Fruit fly (Drosophila melanogaster) whole organism, embryonic: ENCODE data around the gene Grip91.

Experiments
- Abd-B ChIP-seq: fragments of 200-800 bp; sonication (Bioruptor generic); optimal IDR thresholded peaks from 2 replicates; lab custom pipeline; 2018; ENCODE audit warnings: missing biosample characterization, mild to moderate bottlenecking, missing genetic modification characterization, moderate library complexity
- Adf1 ChIP-seq: fragments of 200-800 bp; sonication (Bioruptor generic); IDR thresholded peaks from 2 replicates; pipeline ENCODE4 v1.3.6; 2022; ENCODE audit warnings: missing biosample characterization, missing genetic modification characterization
- Antp ChIP-seq: fragments of 200-800 bp; sonication (Bioruptor generic); optimal IDR thresholded peaks from 3 replicates; lab custom pipeline; 2016; ENCODE audit warnings: missing biosample characterization, missing genetic modification characterization
- CG10267 ChIP-seq: fragments of 200-800 bp; sonication (Bioruptor generic); optimal IDR thresholded peaks from 2 replicates; lab custom pipeline; 2018; ENCODE audit warnings: missing biosample characterization, mild to moderate bottlenecking, missing genetic modification characterization, moderate library complexity
- CG12071 ChIP-seq: fragments of 200-800 bp; sonication (Bioruptor generic); optimal IDR thresholded peaks from 3 replicates; lab custom pipeline; 2018; ENCODE audit warnings: missing biosample characterization, mild to moderate bottlenecking, missing genetic modification characterization
- CG15269 ChIP-seq: fragments of 200-800 bp; sonication (Bioruptor generic); optimal IDR thresholded peaks from 2 replicates; lab custom pipeline; 2018; ENCODE audit warnings: missing biosample characterization, mild to moderate bottlenecking, missing genetic modification characterization, moderate library complexity
- CG15601 ChIP-seq: fragments of 200-800 bp; sonication (Bioruptor generic); optimal IDR thresholded peaks from 3 replicates; lab custom pipeline; 2019; ENCODE audit warnings: missing biosample characterization, mild to moderate bottlenecking, missing genetic modification characterization, moderate library complexity
- CG18619 ChIP-seq: fragments of 200-800 bp; sonication (Bioruptor generic); optimal IDR thresholded peaks from 3 replicates; lab custom pipeline; 2017; ENCODE audit warnings: missing biosample characterization, mild to moderate bottlenecking, missing genetic modification characterization
- CG3065 ChIP-seq: fragments of 200-800 bp; sonication (Bioruptor generic); optimal IDR thresholded peaks from 2 replicates; lab custom pipeline; 2016; ENCODE audit warnings: missing biosample characterization, missing genetic modification characterization
- CG3726 ChIP-seq: fragments of 200-800 bp; sonication (Bioruptor generic); IDR thresholded peaks from 3 replicates; pipeline ENCODE4, ENCODE4 v1.3.6; 2022; ENCODE audit warnings: missing biosample characterization, missing genetic modification characterization
- CG5180 ChIP-seq: fragments of 200-800 bp; sonication (Bioruptor generic); optimal IDR thresholded peaks from 3 replicates; lab custom pipeline; 2017; ENCODE audit warnings: missing biosample characterization, missing genetic modification characterization, mild to moderate bottlenecking, moderate library complexity, missing genetic modification reagents
- CG5245 ChIP-seq: fragments of 200-800 bp; sonication (Bioruptor generic); optimal IDR thresholded peaks from 3 replicates; lab custom pipeline; 2016; ENCODE audit warnings: missing biosample characterization, missing genetic modification characterization
- CG7963 ChIP-seq: fragments of 200-800 bp; sonication (Bioruptor generic); IDR thresholded peaks from 3 replicates; pipeline ENCODE4 v1.3.6; 2022; ENCODE audit warnings: missing biosample characterization, missing genetic modification characterization; ENCODE audit not compliant: partially characterized antibody
- CG8765 ChIP-seq: fragments of 200-800 bp; sonication (Bioruptor generic); IDR thresholded peaks from 2 replicates; pipeline ENCODE4 v1.3.6; 2022; ENCODE audit warnings: missing biosample characterization, missing genetic modification characterization
- CG9727 ChIP-seq: fragments of 200-800 bp; sonication (Bioruptor generic); optimal IDR thresholded peaks from 3 replicates; lab custom pipeline; 2017; ENCODE audit warnings: missing biosample characterization, mild to moderate bottlenecking, missing genetic modification characterization
- CG9932 ChIP-seq: fragments of 200-800 bp; sonication (Bioruptor generic); IDR thresholded peaks from 2 replicates; pipeline ENCODE4 v1.3.6; 2022; ENCODE audit warnings: missing biosample characterization, missing genetic modification characterization
- CHES-1-like ChIP-seq: fragments of 200-800 bp; sonication (Bioruptor generic); optimal IDR thresholded peaks from 2 replicates; lab custom pipeline; 2016; ENCODE audit warnings: missing biosample characterization, missing genetic modification characterization
- CTCF ChIP-seq: fragments of 200-800 bp; sonication (Bioruptor generic); optimal IDR thresholded peaks from 2 replicates; lab custom pipeline; 2017; ENCODE audit warnings: missing biosample characterization, mild to moderate bottlenecking, missing genetic modification characterization, moderate library complexity
- CkIIα-i1 ChIP-seq: fragments of 200-800 bp; sonication (Bioruptor generic); IDR thresholded peaks from 2 replicates; pipeline ENCODE4 v1.3.6; 2022; ENCODE audit warnings: missing biosample characterization, missing genetic modification characterization
- CrebB ChIP-seq: fragments of 200-800 bp; sonication (Bioruptor generic); optimal IDR thresholded peaks from 3 replicates; lab custom pipeline; 2018; ENCODE audit warnings: missing biosample characterization, mild to moderate bottlenecking, missing genetic modification characterization
- Dek ChIP-seq: fragments of 200-800 bp; sonication (Bioruptor generic); optimal IDR thresholded peaks from 3 replicates; lab custom pipeline; 2019; ENCODE audit warnings: missing biosample characterization, mild to moderate bottlenecking, missing genetic modification characterization, moderate library complexity
- Dip3 ChIP-seq: fragments of 200-800 bp; sonication (Bioruptor generic); optimal IDR thresholded peaks from 3 replicates; lab custom pipeline; 2016; ENCODE audit warnings: missing biosample characterization, missing genetic modification characterization
- Ets65A ChIP-seq: fragments of 200-800 bp; sonication (Bioruptor generic); peaks from one replicate; lab custom pipeline; 2016; ENCODE audit warnings: missing biosample characterization, missing genetic modification characterization
- H2.0 ChIP-seq: fragments of 200-800 bp; sonication (Bioruptor generic); IDR thresholded peaks from 2 replicates; pipeline ENCODE4 v1.3.6; 2022; ENCODE audit warnings: missing biosample characterization, missing genetic modification characterization
- Hmr ChIP-seq: fragments of 200-800 bp; sonication (Bioruptor generic); optimal IDR thresholded peaks from 3 replicates; lab custom pipeline; 2017; ENCODE audit warnings: mild to moderate bottlenecking, missing biosample characterization, missing genetic modification reagents, missing genetic modification characterization
- Jarid2 ChIP-seq: fragments of 200-800 bp; sonication (Bioruptor generic); optimal IDR thresholded peaks from 3 replicates; lab custom pipeline; 2017; ENCODE audit warnings: mild to moderate bottlenecking, missing biosample characterization, missing genetic modification reagents, missing genetic modification characterization
- Max ChIP-seq: fragments of 200-800 bp; sonication (Bioruptor generic); optimal IDR thresholded peaks from 2 replicates; lab custom pipeline; 2016; ENCODE audit warnings: missing biosample characterization, mild to moderate bottlenecking, missing genetic modification characterization
- Med ChIP-seq: fragments of 200-800 bp; sonication (Bioruptor generic); peaks from one replicate; lab custom pipeline; 2016; ENCODE audit warnings: missing biosample characterization, missing genetic modification characterization, mild to moderate bottlenecking, inconsistent platforms, moderate library complexity
- Trl ChIP-seq, 3 experiments: fragments of >200 bp in 2 of 3; fragments of 200-800 bp in 1 of 3; sonication (Bioruptor generic) in 1 of 3; optimal IDR thresholded peaks; 2 replicates in 1 of 3; 3 replicates in 2 of 3; lab custom pipeline; 2016 to 2017; ENCODE audit warnings: missing biosample characterization in 1 of 3, missing genetic modification characterization in 1 of 3
- Xbp1 ChIP-seq: fragments of 200-800 bp; sonication (Bioruptor generic); optimal IDR thresholded peaks from 3 replicates; lab custom pipeline; 2016; ENCODE audit warnings: missing biosample characterization, mild to moderate bottlenecking, missing genetic modification characterization
- bigmax ChIP-seq: fragments of 200-800 bp; sonication (Bioruptor generic); optimal IDR thresholded peaks from 2 replicates; lab custom pipeline; 2018; ENCODE audit warnings: missing biosample characterization, mild to moderate bottlenecking, missing genetic modification characterization
- btn ChIP-seq: fragments of 200-800 bp; sonication (Bioruptor generic); optimal IDR thresholded peaks from 2 replicates; lab custom pipeline; 2016; ENCODE audit warnings: missing biosample characterization, missing genetic modification characterization
- cg ChIP-seq: fragments of 200-800 bp; sonication (Bioruptor generic); optimal IDR thresholded peaks from 3 replicates; lab custom pipeline; 2019; ENCODE audit warnings: missing biosample characterization, mild to moderate bottlenecking, missing genetic modification characterization, moderate library complexity
- croc ChIP-seq: fragments of 200-800 bp; sonication (Bioruptor generic); conservative IDR thresholded peaks from 3 replicates; pipeline ENCODE4 v1.3.6; 2022; ENCODE audit warnings: missing biosample characterization, missing genetic modification characterization
- cwo ChIP-seq: fragments of 200-800 bp; sonication (Bioruptor generic); optimal IDR thresholded peaks from 3 replicates; lab custom pipeline; 2017; ENCODE audit warnings: missing biosample characterization, missing genetic modification characterization, mild to moderate bottlenecking, moderate library complexity, missing genetic modification reagents
- dmrt99B ChIP-seq: fragments of 200-800 bp; sonication (Bioruptor generic); optimal IDR thresholded peaks from 2 replicates; lab custom pipeline; 2018; ENCODE audit warnings: missing biosample characterization, mild to moderate bottlenecking, missing genetic modification characterization, moderate library complexity
- en ChIP-seq: fragments of 200-800 bp; sonication (Bioruptor generic); optimal IDR thresholded peaks from 2 replicates; lab custom pipeline; 2016; ENCODE audit warnings: missing biosample characterization, missing genetic modification characterization
- eyg ChIP-seq: fragments of 200-800 bp; sonication (Bioruptor generic); optimal IDR thresholded peaks from 3 replicates; lab custom pipeline; 2016; ENCODE audit warnings: missing biosample characterization, missing genetic modification characterization
- gcm ChIP-seq: fragments of 200-800 bp; sonication (Bioruptor generic); optimal IDR thresholded peaks from 2 replicates; lab custom pipeline; 2019; ENCODE audit warnings: missing biosample characterization, mild to moderate bottlenecking, missing genetic modification characterization, moderate library complexity
- gro ChIP-seq: fragments of 200-800 bp; sonication (Bioruptor generic); optimal IDR thresholded peaks from 2 replicates; lab custom pipeline; 2016; ENCODE audit warnings: missing biosample characterization, missing genetic modification characterization
- ham ChIP-seq: fragments of 200-800 bp; sonication (Bioruptor generic); IDR thresholded peaks from 2 replicates; pipeline ENCODE4 v1.3.6; 2022; ENCODE audit warnings: missing biosample characterization, missing genetic modification characterization
- kni ChIP-seq: fragments of 200-800 bp; sonication (Bioruptor generic); optimal IDR thresholded peaks from 3 replicates; lab custom pipeline; 2017; ENCODE audit warnings: mild to moderate bottlenecking, missing biosample characterization, missing genetic modification reagents, missing genetic modification characterization
- lab ChIP-seq: fragments of 200-800 bp; sonication (Bioruptor generic); optimal IDR thresholded peaks from 3 replicates; lab custom pipeline; 2017; ENCODE audit warnings: missing biosample characterization, missing genetic modification characterization, mild to moderate bottlenecking, moderate library complexity, missing genetic modification reagents
- lilli ChIP-seq: fragments of 200-800 bp; sonication (Bioruptor generic); optimal IDR thresholded peaks from 3 replicates; lab custom pipeline; 2016; ENCODE audit warnings: missing biosample characterization, missing genetic modification characterization
- pho ChIP-seq: fragments of 200-800 bp; sonication (Bioruptor generic); optimal IDR thresholded peaks from 2 replicates; lab custom pipeline; 2016; ENCODE audit warnings: missing biosample characterization, missing genetic modification characterization
- psq ChIP-seq: fragments of 200-800 bp; sonication (Bioruptor generic); optimal IDR thresholded peaks from 2 replicates; lab custom pipeline; 2017; ENCODE audit warnings: missing biosample characterization, missing genetic modification characterization
- ssp ChIP-seq: fragments of 200-800 bp; sonication (Bioruptor generic); IDR thresholded peaks from 2 replicates; pipeline ENCODE4 v1.3.6; 2022; ENCODE audit warnings: missing biosample characterization, missing genetic modification characterization
- trem ChIP-seq: fragments of 200-800 bp; optimal IDR thresholded peaks from 3 replicates; lab custom pipeline; 2019; ENCODE audit warnings: missing biosample characterization, mild to moderate bottlenecking, missing genetic modification characterization, moderate library complexity
- wdn ChIP-seq: fragments of 200-800 bp; sonication (Bioruptor generic); IDR thresholded peaks from 2 replicates; pipeline ENCODE4 v1.3.6; 2022; ENCODE audit warnings: missing biosample characterization, missing genetic modification characterization
- zfh1 ChIP-seq: fragments of 200-800 bp; sonication (Bioruptor generic); IDR thresholded peaks from 3 replicates; pipeline ENCODE4 v1.3.6; 2022; ENCODE audit warnings: missing biosample characterization, missing genetic modification characterization

The Grip91 gene

dm6 chrX:13781739-13782502 is 37.4 kb upstream of the Grip91 start, which contains the start of the genes CtsB and amrt (continued):
- TF ChIP-seq CHES-1-like (GFP tag; lab: Kevin White, UChicago) (peak; percentile 66), Dip3 (GFP tag; lab: Kevin White, UChicago) (peak; percentile 38), CG18619 (GFP tag; lab: Kevin White, UChicago) (no peak), gro (GFP tag; lab: Kevin White, UChicago) (peak; percentile 61), gcm (GFP tag; lab: Kevin White, UChicago) (peak; percentile 41), CG15601 (tag; lab: Kevin White, UChicago) (peak; percentile 9), CG7963 (GFP tag; lab: Robert Waterston, UW) (peak; percentile 55; the same call in 1 of the 3 replicates), CkIIα-i1 (GFP tag; lab: Robert Waterston, UW) (no peak), CG10267 (tag; lab: Kevin White, UChicago) (peak; percentile 26), Hmr (peak; percentile 43), CG12071 (GFP tag; lab: Kevin White, UChicago) (no peak), en (GFP tag; lab: Kevin White, UChicago) (no peak), psq (GFP tag; lab: Kevin White, UChicago) (no peak), ham (no peak), cg (GFP tag; lab: Kevin White, UChicago) (no peak), Antp (GFP tag; lab: Kevin White, UChicago) (peak; percentile 45), Med (GFP tag; lab: Kevin White, UChicago) (peak; percentile 93), Dek (tag; lab: Kevin White, UChicago) (peak; percentile 7), Trl (optimal IDR thresholded peaks at IDR 0.05; lab: Kevin White, UChicago) (peak in 1 of 2 experiments; percentile 25), Trl (GFP tag; optimal IDR thresholded peaks at IDR 0.05; lab: Kevin White, UChicago) (peak; percentile 65), lilli (GFP tag; lab: Kevin White, UChicago) (peak; percentile 62), Max (GFP tag; lab: Kevin White, UChicago) (peak; percentile 39), CrebB (tag; lab: Kevin White, UChicago) (no peak), croc (GFP tag; lab: Robert Waterston, UW) (no peak), Abd-B (no peak), ssp (peak; percentile 53; the same call in 1 of the 2 replicates), dmrt99B (tag; lab: Kevin White, UChicago) (no peak), Adf1 (no peak), CG3065 (GFP tag; lab: Kevin White, UChicago) (no peak), bigmax (GFP tag; lab: Kevin White, UChicago) (no peak), pho (peak; percentile 58), wdn (GFP tag; lab: Robert Waterston, UW) (no peak), Ets65A (GFP tag; lab: Kevin White, UChicago) (peak; percentile 95), btn (GFP tag; lab: Kevin White, UChicago) (no peak), cwo (no peak), kni (peak; percentile 58), H2.0 (GFP tag; lab: Robert Waterston, UW) (no peak), Jarid2 (GFP tag; lab: Kevin White, UChicago) (peak; percentile 37), zfh1 (GFP tag; lab: Robert Waterston, UW) (no peak), CG3726 (GFP tag; lab: Robert Waterston, UW) (no peak), CG5245 (no peak), trem (tag; lab: Kevin White, UChicago) (peak; percentile 44), Xbp1 (GFP tag; lab: Kevin White, UChicago) (peak; percentile 52), CG9727 (GFP tag; lab: Kevin White, UChicago) (peak; percentile 47), lab (peak; percentile 53), CTCF (GFP tag; lab: Kevin White, UChicago) (no peak), CG15269 (no peak), CG5180 (GFP tag; lab: Kevin White, UChicago) (no peak), CG9932 (GFP tag; lab: Robert Waterston, UW) (peak; percentile 68), eyg (peak; percentile 54), CG8765 (GFP tag; lab: Robert Waterston, UW) (no peak)
